Fruit fly (Drosophila melanogaster): ENCODE data around the gene CG32631.

DNA sequence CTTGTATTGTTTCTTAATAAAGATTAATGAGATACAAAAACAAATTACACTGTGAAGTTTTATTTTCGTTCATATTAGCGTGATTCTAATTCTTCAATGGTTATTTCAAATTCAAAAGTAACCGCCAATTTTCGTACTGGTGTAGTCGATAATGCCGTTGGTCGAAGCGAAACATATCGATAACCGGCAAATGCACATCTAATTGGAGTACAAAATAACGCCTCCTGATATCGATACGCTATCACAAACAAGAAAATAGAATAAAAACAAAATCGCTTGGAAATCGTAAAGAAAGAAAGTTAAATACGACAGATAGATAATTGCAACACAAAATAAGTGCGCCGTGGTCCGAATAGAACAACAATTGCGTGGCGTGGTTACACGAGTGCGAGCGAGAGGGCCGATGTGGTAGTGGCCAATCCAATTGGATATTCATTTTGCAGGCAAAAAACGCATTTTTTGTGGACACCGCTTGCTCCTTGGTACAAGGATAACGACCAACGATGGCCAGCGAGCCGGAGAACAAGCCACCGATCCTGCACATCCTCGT lies 49.7 kb downstream of the CG32631 start:
- TF ChIP-seq CG12768 (GFP tag; optimal IDR thresholded peaks at IDR 0.05), result no peak
- TF ChIP-seq CG11617 (GFP tag; optimal IDR thresholded peaks at IDR 0.05), result no peak

Measured in whole organism, adult.